Fruit fly (Drosophila melanogaster) whole organism, adult: ENCODE data around the gene CG8064.

ENCODE experiments used
- CG14711 ChIP-seq: fragments of 200-800 bp; sonication (Bioruptor generic); optimal IDR thresholded peaks from 2 replicates; lab custom pipeline; 2018; ENCODE audit warnings: missing biosample characterization, mild to moderate bottlenecking, missing genetic modification characterization, moderate library complexity
- CG1620 ChIP-seq: fragments of 200-800 bp; sonication (Bioruptor generic); optimal IDR thresholded peaks from 2 replicates; lab custom pipeline; 2016; ENCODE audit warnings: missing biosample characterization, missing genetic modification characterization
- CG7101 ChIP-seq: fragments of 200-800 bp; sonication (Bioruptor generic); optimal IDR thresholded peaks from 2 replicates; lab custom pipeline; 2018; ENCODE audit warnings: missing biosample characterization, mild to moderate bottlenecking, missing genetic modification characterization, moderate library complexity

DNA sequence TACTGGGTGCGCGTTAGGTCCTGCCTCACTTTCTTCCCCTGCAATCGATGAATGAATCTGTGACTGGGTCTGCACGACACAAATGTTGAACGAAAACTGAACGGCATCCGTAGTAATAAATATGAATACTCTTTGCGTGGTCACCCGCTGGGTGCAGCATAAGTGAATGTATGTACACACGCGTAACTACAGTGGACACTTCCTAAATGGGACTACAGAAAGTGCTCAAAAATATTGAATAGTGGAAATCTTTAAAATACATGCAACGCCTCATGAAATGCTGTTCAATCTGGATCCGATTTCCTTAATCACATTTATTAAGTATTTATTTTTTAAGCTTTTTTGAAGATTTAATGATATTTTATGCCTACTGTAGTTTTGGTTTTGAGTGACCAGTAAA lies 45.4 kb downstream of the CG8064 start, which contains the start of gene naz:
- TF ChIP-seq CG1620 (no peak), CG7101 (tag; lab: Kevin White, UChicago) (no peak), CG14711 (tag; lab: Kevin White, UChicago) (no peak)
